Worm (Caenorhabditis elegans) whole organism, L1 larva: ENCODE measurements around the gene nhr-76.

Experiments
- ceh-8 ChIP-seq: fragments of 200-800 bp; sonication (Bioruptor generic); optimal IDR thresholded peaks from 2 replicates; lab custom pipeline; 2018; ENCODE audit warnings: mild to moderate bottlenecking, missing genetic modification characterization, moderate library complexity, missing compliant biosample characterization
- mab-9 ChIP-seq: fragments of 200-800 bp; sonication (Bioruptor generic); IDR thresholded peaks from 2 replicates; pipeline ENCODE4 v1.3.6; 2022; ENCODE audit warnings: missing genetic modification reagents, missing genetic modification characterization, missing compliant biosample characterization
- nhr-76 ChIP-seq: sonication (generic microtip); optimal IDR thresholded peaks from 2 replicates; lab custom pipeline; 2017; ENCODE audit warnings: missing biosample characterization, missing genetic modification characterization

Gene nhr-76

DNA sequence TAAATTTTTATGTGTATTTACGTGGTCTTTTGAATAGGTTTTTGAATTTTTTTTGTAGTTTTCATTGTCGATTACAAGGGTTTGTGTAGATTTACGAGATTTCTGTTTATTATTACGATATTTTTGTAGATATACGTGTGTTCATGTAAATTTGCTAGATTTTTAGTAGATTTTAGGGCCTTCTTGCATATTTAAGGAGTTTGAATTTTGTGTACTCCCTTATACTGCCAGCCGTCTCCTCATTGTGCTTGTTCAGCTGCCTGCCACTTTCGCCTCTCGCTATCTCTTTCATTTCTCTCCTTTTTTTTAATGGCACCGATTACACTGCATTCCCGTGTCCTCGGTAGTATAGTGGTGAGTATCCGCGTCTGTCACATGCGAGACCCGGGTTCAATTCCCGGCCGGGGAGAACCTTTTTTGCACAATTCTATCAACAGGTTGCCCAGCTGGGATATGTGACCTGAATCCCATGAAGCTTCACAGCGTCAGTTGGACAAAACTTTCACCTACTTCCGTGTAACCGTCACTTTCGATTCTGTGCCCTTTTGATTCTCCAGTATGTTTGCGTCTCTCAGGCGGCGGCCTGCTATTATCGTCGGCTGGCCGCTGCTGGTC is 55.5 kb downstream of the nhr-76 start (continued):
- TF ChIP-seq mab-9 (GFP tag; lab: Robert Waterston, UW) (no peak), nhr-76 (tag; lab: Kevin White, UChicago) (no peak), ceh-8 (GFP tag; lab: Kevin White, UChicago) (no peak)
